Comparison of ENCODE assay signal across 1 fruit fly cellular context in the genomic region with DNA sequence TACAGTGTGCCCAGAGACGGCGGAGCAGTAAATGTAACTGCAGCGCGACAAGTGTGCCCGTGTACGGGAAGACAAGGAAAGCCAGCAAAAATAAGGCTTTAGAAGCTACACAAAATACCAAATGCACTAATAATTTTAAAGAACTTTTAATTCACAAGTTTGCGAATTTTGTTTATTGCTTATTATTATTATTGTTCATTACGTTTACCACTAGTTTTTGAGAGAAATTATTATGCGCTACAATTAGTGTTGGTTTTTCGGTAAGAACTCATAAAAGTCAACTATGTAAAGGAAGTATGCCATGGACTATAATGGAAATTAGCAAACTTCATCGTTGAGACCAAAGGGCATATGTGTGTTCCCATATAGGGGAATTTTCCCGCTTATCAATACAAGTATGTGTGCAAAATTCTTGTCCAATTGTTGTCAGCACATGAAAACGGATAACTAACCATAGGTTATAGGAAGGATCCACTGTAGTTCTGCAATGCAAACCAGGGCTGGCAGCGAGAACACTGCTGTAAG.
TF ChIP-seq lines count a peak whose summit lies in the region.

Gene schlank (minus strand): TSS at position 42 of the 525 bp plus-strand sequence.

TF ChIP-seq in whole organism, embryonic, 481 proteins besides CTCF, POLR2A, EP300 and RAD21 (continued from another document and continues in another):
- TF ChIP-seq CG5180 (GFP tag; optimal IDR thresholded peaks at IDR 0.05; lab: Kevin White, UChicago) (no peak), Myb (GFP tag; optimal IDR thresholded peaks at IDR 0.05; lab: Kevin White, UChicago) (peak; percentile 44), CG18262 (tag; optimal IDR thresholded peaks at IDR 0.05; lab: Kevin White, UChicago) (peak; percentile 53), HLH54F (GFP tag; optimal IDR thresholded peaks at IDR 0.05; lab: Kevin White, UChicago) (peak; percentile 67), Fer2 (tag; optimal IDR thresholded peaks at IDR 0.05; lab: Kevin White, UChicago) (no peak), ash1 (GFP tag; optimal IDR thresholded peaks at IDR 0.05; lab: Kevin White, UChicago) (no peak), CG13775 (GFP tag; optimal IDR thresholded peaks at IDR 0.05; lab: Kevin White, UChicago) (peak; percentile 62), chinmo (GFP tag; IDR thresholded peaks at IDR 0.05; lab: Robert Waterston, UW; ENCODE audit: partially characterized antibody) (no peak), NfI (GFP tag; optimal IDR thresholded peaks at IDR 0.05; lab: Kevin White, UChicago) (peak; percentile 50), CG6689 (GFP tag; IDR thresholded peaks at IDR 0.05; lab: Robert Waterston, UW) (peak; percentile 67), Xrp1 (GFP tag; IDR thresholded peaks at IDR 0.05; lab: Robert Waterston, UW) (peak; percentile 46; the same call in 1 of the 2 replicates), D19A (tag; optimal IDR thresholded peaks at IDR 0.05; lab: Kevin White, UChicago) (no peak), gem (tag; optimal IDR thresholded peaks at IDR 0.05; lab: Kevin White, UChicago) (peak; percentile 69), run (tag; optimal IDR thresholded peaks at IDR 0.05; lab: Kevin White, UChicago) (no peak), HHEX (GFP tag; optimal IDR thresholded peaks at IDR 0.05; lab: Kevin White, UChicago) (peak; percentile 12), Ssrp (tag; optimal IDR thresholded peaks at IDR 0.05; lab: Kevin White, UChicago) (peak; percentile 40), CG9727 (GFP tag; optimal IDR thresholded peaks at IDR 0.05; lab: Kevin White, UChicago) (peak; percentile 55), Meics (GFP tag; optimal IDR thresholded peaks at IDR 0.05; lab: Kevin White, UChicago) (peak; percentile 18), CG6254 (GFP tag; optimal IDR thresholded peaks at IDR 0.05; lab: Kevin White, UChicago) (no peak), CG14014 (GFP tag; IDR thresholded peaks at IDR 0.05; lab: Robert Waterston, UW) (peak; percentile 74), CG2116 (GFP tag; optimal IDR thresholded peaks at IDR 0.05; lab: Kevin White, UChicago) (no peak), C15 (GFP tag; IDR thresholded peaks at IDR 0.05; lab: Robert Waterston, UW) (no peak), Dad (GFP tag; optimal IDR thresholded peaks at IDR 0.05; lab: Kevin White, UChicago) (peak; percentile 25), Eip74EF (GFP tag; optimal IDR thresholded peaks at IDR 0.05; lab: Kevin White, UChicago) (no peak), CG30431 (GFP tag; optimal IDR thresholded peaks at IDR 0.05; lab: Kevin White, UChicago) (peak; percentile 9), HLHmδ (GFP tag; optimal IDR thresholded peaks at IDR 0.05; lab: Kevin White, UChicago) (no peak), Optix (GFP tag; IDR thresholded peaks at IDR 0.05; lab: Robert Waterston, UW) (peak; percentile 63; the same call in 2 of the 3 replicates), nerfin-1 (tag; optimal IDR thresholded peaks at IDR 0.05; lab: Kevin White, UChicago) (no peak), CG12391 (tag; optimal IDR thresholded peaks at IDR 0.05; lab: Kevin White, UChicago) (peak; percentile 52), CG10462 (GFP tag; optimal IDR thresholded peaks at IDR 0.05; lab: Kevin White, UChicago) (peak; percentile 26), CG12104 (GFP tag; optimal IDR thresholded peaks at IDR 0.05; lab: Kevin White, UChicago) (peak; percentile 27), stc (GFP tag; IDR thresholded peaks at IDR 0.05; lab: Robert Waterston, UW) (0 out of 2 replicates have a peak, but pooled peaks have one; percentile 49), CG8924 (tag; optimal IDR thresholded peaks at IDR 0.05; lab: Kevin White, UChicago) (peak; percentile 25), Gug (GFP tag; IDR thresholded peaks at IDR 0.05; lab: Robert Waterston, UW) (peak; percentile 67), Lhr (GFP tag; optimal IDR thresholded peaks at IDR 0.05; lab: Kevin White, UChicago) (peak; percentile 71), Asciz (GFP tag; optimal IDR thresholded peaks at IDR 0.05; lab: Kevin White, UChicago) (no peak), CG11085 (GFP tag; IDR thresholded peaks at IDR 0.05; lab: Robert Waterston, UW) (peak; percentile 22; the same call in 1 of the 2 replicates), CG12659 (GFP tag; optimal IDR thresholded peaks at IDR 0.05; lab: Kevin White, UChicago) (peak; percentile 45), chn (GFP tag; optimal IDR thresholded peaks at IDR 0.05; lab: Kevin White, UChicago) (peak; percentile 62), az2 (GFP tag; optimal IDR thresholded peaks at IDR 0.05; lab: Kevin White, UChicago) (peak; percentile 55), CG15514 (GFP tag; optimal IDR thresholded peaks at IDR 0.05; lab: Kevin White, UChicago) (peak; percentile 12), Ada2b (GFP tag; IDR thresholded peaks at IDR 0.05; lab: Robert Waterston, UW) (peak; percentile 56), Neu2 (GFP tag; optimal IDR thresholded peaks at IDR 0.05; lab: Kevin White, UChicago; ENCODE audit: borderline replicate concordance) (no peak), CG16813 (GFP tag; IDR thresholded peaks at IDR 0.05; lab: Robert Waterston, UW; ENCODE audit: partially characterized antibody) (no peak), maf-S (GFP tag; optimal IDR thresholded peaks at IDR 0.05; lab: Kevin White, UChicago) (peak; percentile 20), nau (GFP tag; optimal IDR thresholded peaks at IDR 0.05; lab: Kevin White, UChicago) (no peak), CG10543 (GFP tag; optimal IDR thresholded peaks at IDR 0.05; lab: Kevin White, UChicago) (peak; percentile 49), CG31365 (tag; optimal IDR thresholded peaks at IDR 0.05; lab: Kevin White, UChicago) (no peak), CG14050 (GFP tag; IDR thresholded peaks at IDR 0.05; lab: Robert Waterston, UW) (peak; percentile 32; the same call in 1 of the 3 replicates), klu (GFP tag; IDR thresholded peaks at IDR 0.05; lab: Robert Waterston, UW) (peak; percentile 22; the same call in 1 of the 2 replicates), bcd (GFP tag; optimal IDR thresholded peaks at IDR 0.05; lab: Kevin White, UChicago) (peak; percentile 21), ap (GFP tag; IDR thresholded peaks at IDR 0.05; lab: Robert Waterston, UW) (0 out of 2 replicates have a peak, but pooled peaks have one; percentile 42), al (GFP tag; IDR thresholded peaks at IDR 0.05; lab: Robert Waterston, UW) (no peak; the same call in 1 of the 2 replicates), vvl (GFP tag; IDR thresholded peaks at IDR 0.05; lab: Robert Waterston, UW) (peak; percentile 68), CG12071 (GFP tag; optimal IDR thresholded peaks at IDR 0.05; lab: Kevin White, UChicago) (peak; percentile 25), onecut (GFP tag; IDR thresholded peaks at IDR 0.05; lab: Robert Waterston, UW) (peak; percentile 8; the same call in 1 of the 2 replicates), Hsf (GFP tag; optimal IDR thresholded peaks at IDR 0.05; lab: Kevin White, UChicago) (peak; percentile 62), CG17328 (GFP tag; IDR thresholded peaks at IDR 0.05; lab: Robert Waterston, UW) (peak; percentile 18; the same call in 1 of the 2 replicates), grn (GFP tag; optimal IDR thresholded peaks at IDR 0.05; lab: Kevin White, UChicago) (no peak), HmgZ (tag; optimal IDR thresholded peaks at IDR 0.05; lab: Kevin White, UChicago) (no peak), CG8765 (GFP tag; IDR thresholded peaks at IDR 0.05; lab: Robert Waterston, UW) (no peak), Side (GFP tag; optimal IDR thresholded peaks at IDR 0.05; lab: Kevin White, UChicago) (peak; percentile 58), Xbp1 (GFP tag; optimal IDR thresholded peaks at IDR 0.05; lab: Kevin White, UChicago) (peak; percentile 64), hbn (GFP tag; IDR thresholded peaks at IDR 0.05; lab: Robert Waterston, UW; ENCODE audit: partially characterized antibody) (no peak), jigr1 (GFP tag; IDR thresholded peaks at IDR 0.05; lab: Robert Waterston, UW) (0 out of 3 replicates have a peak, but pooled peaks have one; percentile 46), CG10267 (tag; optimal IDR thresholded peaks at IDR 0.05; lab: Kevin White, UChicago) (peak; percentile 39), CG13424 (tag; optimal IDR thresholded peaks at IDR 0.05; lab: Kevin White, UChicago) (peak; percentile 53), CG31224 (GFP tag; IDR thresholded peaks at IDR 0.05; lab: Robert Waterston, UW) (peak; percentile 56), Chrac-16 (GFP tag; optimal IDR thresholded peaks at IDR 0.05; lab: Kevin White, UChicago) (peak; percentile 41), cato (GFP tag; optimal IDR thresholded peaks at IDR 0.05; lab: Kevin White, UChicago; ENCODE audit: borderline replicate concordance) (no peak), H2.0 (GFP tag; IDR thresholded peaks at IDR 0.05; lab: Robert Waterston, UW) (peak; percentile 63), CG18619 (GFP tag; optimal IDR thresholded peaks at IDR 0.05; lab: Kevin White, UChicago) (peak; percentile 10), CG9215 (GFP tag; IDR thresholded peaks at IDR 0.05; lab: Robert Waterston, UW) (peak; percentile 48; the same call in 1 of the 2 replicates), CG12155 (GFP tag; optimal IDR thresholded peaks at IDR 0.05; lab: Kevin White, UChicago) (peak; percentile 27), rib (GFP tag; IDR thresholded peaks at IDR 0.05; lab: Robert Waterston, UW) (no peak), CG17568 (GFP tag; optimal IDR thresholded peaks at IDR 0.05; lab: Kevin White, UChicago) (no peak), CG10431 (GFP tag; optimal IDR thresholded peaks at IDR 0.05; lab: Kevin White, UChicago) (no peak), CG10366 (GFP tag; IDR thresholded peaks at IDR 0.05; lab: Robert Waterston, UW) (peak; percentile 61; the same call in 1 of the 2 replicates), BEAF-32 (GFP tag; optimal IDR thresholded peaks at IDR 0.05; lab: Kevin White, UChicago) (peak; percentile 33), prd (optimal IDR thresholded peaks at IDR 0.05; lab: Kevin White, UChicago) (no peak), prd (GFP tag; IDR thresholded peaks at IDR 0.05; lab: Robert Waterston, UW) (peak; percentile 81), CG13287 (GFP tag; IDR thresholded peaks at IDR 0.05; lab: Robert Waterston, UW; ENCODE audit: partially characterized antibody) (no peak), CG4404 (GFP tag; IDR thresholded peaks at IDR 0.05; lab: Robert Waterston, UW) (peak; percentile 44; the same call in 1 of the 2 replicates), Rx (GFP tag; IDR thresholded peaks at IDR 0.05; lab: Robert Waterston, UW) (peak; percentile 37; the same call in 1 of the 2 replicates), Six4 (GFP tag; optimal IDR thresholded peaks at IDR 0.05; lab: Kevin White, UChicago) (peak; percentile 8), CG11456 (GFP tag; IDR thresholded peaks at IDR 0.05; lab: Robert Waterston, UW) (peak; percentile 60; the same call in 1 of the 3 replicates), bsh (GFP tag; optimal IDR thresholded peaks at IDR 0.05; lab: Kevin White, UChicago) (peak in 1 of 2 experiments; percentile 38), Nf-YA (GFP tag; IDR thresholded peaks at IDR 0.05; lab: Robert Waterston, UW) (no peak), CG14710 (tag; optimal IDR thresholded peaks at IDR 0.05; lab: Kevin White, UChicago) (peak; percentile 62), Pdp1 (GFP tag; optimal IDR thresholded peaks at IDR 0.05; lab: Kevin White, UChicago) (peak; percentile 5 to 64), CG11696 (GFP tag; IDR thresholded peaks at IDR 0.05; lab: Robert Waterston, UW) (no peak), CG16815 (GFP tag; optimal IDR thresholded peaks at IDR 0.05; lab: Kevin White, UChicago) (peak; percentile 33), CG17612 (GFP tag; IDR thresholded peaks at IDR 0.05; lab: Robert Waterston, UW) (peak; percentile 45; the same call in 1 of the 2 replicates), CG3163 (GFP tag; optimal IDR thresholded peaks at IDR 0.05; lab: Kevin White, UChicago) (peak; percentile 3), HLH3B (GFP tag; IDR thresholded peaks at IDR 0.05; lab: Robert Waterston, UW) (peak; percentile 53; the same call in 1 of the 2 replicates), gcm2 (GFP tag; optimal IDR thresholded peaks at IDR 0.05; lab: Kevin White, UChicago) (no peak), gcm (GFP tag; optimal IDR thresholded peaks at IDR 0.05; lab: Kevin White, UChicago) (no peak), CG6272 (GFP tag; IDR thresholded peaks at IDR 0.05; lab: Robert Waterston, UW) (0 out of 2 replicates have a peak, but pooled peaks have one; percentile 6), so (GFP tag; IDR thresholded peaks at IDR 0.05; lab: Robert Waterston, UW) (0 out of 3 replicates have a peak, but pooled peaks have one; percentile 2), esg (GFP tag; conservative IDR thresholded peaks at IDR 0.05; lab: Robert Waterston, UW) (peak; percentile 57), Vsx1 (GFP tag; optimal IDR thresholded peaks at IDR 0.05; lab: Kevin White, UChicago) (no peak), ewg (GFP tag; optimal IDR thresholded peaks at IDR 0.05; lab: Kevin White, UChicago) (peak; percentile 39), ssp (GFP tag; IDR thresholded peaks at IDR 0.05; lab: Robert Waterston, UW) (peak; percentile 76), fu2 (GFP tag; optimal IDR thresholded peaks at IDR 0.05; lab: Kevin White, UChicago) (peak; percentile 59), insv (GFP tag; optimal IDR thresholded peaks at IDR 0.05; lab: Kevin White, UChicago) (peak in 1 of 2 experiments; percentile 12), CG10209 (GFP tag; optimal IDR thresholded peaks at IDR 0.05; lab: Kevin White, UChicago) (peak; percentile 17), phol (tag; optimal IDR thresholded peaks at IDR 0.05; lab: Kevin White, UChicago) (peak; percentile 61), br (optimal IDR thresholded peaks at IDR 0.05; lab: Kevin White, UChicago) (no peak), org-1 (GFP tag; optimal IDR thresholded peaks at IDR 0.05; lab: Kevin White, UChicago) (no peak), tll (GFP tag; optimal IDR thresholded peaks at IDR 0.05; lab: Kevin White, UChicago) (peak; percentile 13 to 60), otp (GFP tag; IDR thresholded peaks at IDR 0.05; lab: Robert Waterston, UW) (0 out of 3 replicates have a peak, but pooled peaks have one; percentile 12), CG10274 (GFP tag; optimal IDR thresholded peaks at IDR 0.05; lab: Kevin White, UChicago) (no peak), CG10147 (GFP tag; optimal IDR thresholded peaks at IDR 0.05; lab: Kevin White, UChicago) (no peak), CG3065 (GFP tag; optimal IDR thresholded peaks at IDR 0.05; lab: Kevin White, UChicago) (no peak), jing (GFP tag; optimal IDR thresholded peaks at IDR 0.05; lab: Kevin White, UChicago) (peak; percentile 14), CG11247 (GFP tag; IDR thresholded peaks at IDR 0.05; lab: Robert Waterston, UW) (peak; percentile 16; the same call in 1 of the 2 replicates), row (GFP tag; IDR thresholded peaks at IDR 0.05; lab: Robert Waterston, UW) (peak; percentile 91), sim (GFP tag; IDR thresholded peaks at IDR 0.05; lab: Robert Waterston, UW) (no peak), Hmx (GFP tag; optimal IDR thresholded peaks at IDR 0.05; lab: Kevin White, UChicago) (no peak), bab2 (GFP tag; optimal IDR thresholded peaks at IDR 0.05; lab: Kevin White, UChicago) (peak; percentile 62), Stat92E (GFP tag; optimal IDR thresholded peaks at IDR 0.05; lab: Kevin White, UChicago) (peak in 1 of 3 experiments; percentile 19)
